Fruit fly (Drosophila melanogaster): ENCODE measurements around the gene CG32284.

CG32284 gene

DNA sequence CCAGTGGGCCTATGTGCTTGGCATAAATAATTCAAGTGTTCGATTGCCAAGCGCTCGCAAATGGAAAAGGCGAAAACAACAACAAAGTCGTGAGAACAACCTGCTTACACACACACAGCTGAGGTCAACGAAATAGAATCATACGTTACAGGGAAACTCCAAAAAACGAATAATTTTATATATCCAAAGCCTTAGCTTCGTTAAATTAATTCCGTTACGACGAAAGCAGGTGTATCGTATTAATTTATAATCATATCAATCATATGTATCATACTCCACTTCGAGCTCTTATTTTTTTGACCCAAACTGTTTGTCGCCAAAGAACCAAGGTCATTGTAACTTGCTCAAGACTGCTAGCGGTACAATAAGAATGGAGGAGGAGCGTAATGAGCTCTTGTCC is 7.0 kb upstream of the CG32284 start (continued):
- TF ChIP-seq pan (optimal IDR thresholded peaks at IDR 0.05) (no peak), pan (GFP tag; optimal IDR thresholded peaks at IDR 0.05 in 1 of 2, IDR thresholded peaks at IDR 0.05 in 1 of 2) (peak in 1 of 2 experiments; percentile 92), hkb (optimal IDR thresholded peaks at IDR 0.05) (no peak), hkb (GFP tag; IDR thresholded peaks at IDR 0.05) (peak; percentile 95), prd (optimal IDR thresholded peaks at IDR 0.05) (no peak), prd (GFP tag; IDR thresholded peaks at IDR 0.05) (peak; percentile 94), CG18599 (GFP tag; optimal IDR thresholded peaks at IDR 0.05) (peak; percentile 91), slp2 (GFP tag; optimal IDR thresholded peaks at IDR 0.05) (peak; percentile 70), Kr (GFP tag; optimal IDR thresholded peaks at IDR 0.05) (no peak), CG10209 (GFP tag; optimal IDR thresholded peaks at IDR 0.05) (peak; percentile 79), ara (GFP tag; IDR thresholded peaks at IDR 0.05) (peak; percentile 89), CG5180 (GFP tag; optimal IDR thresholded peaks at IDR 0.05) (no peak), Stat92E (GFP tag; optimal IDR thresholded peaks at IDR 0.05) (peak in 1 of 3 experiments; percentile 64), pita (GFP tag; optimal IDR thresholded peaks at IDR 0.05) (no peak), Abd-B (GFP tag; optimal IDR thresholded peaks at IDR 0.05) (peak; percentile 48), ci (GFP tag; IDR thresholded peaks at IDR 0.05) (peak; percentile 89), D19B (GFP tag; optimal IDR thresholded peaks at IDR 0.05) (peak; percentile 83), CG4707 (GFP tag; optimal IDR thresholded peaks at IDR 0.05) (peak; percentile 63), ato (GFP tag; IDR thresholded peaks at IDR 0.05; ENCODE audit: partially characterized antibody) (no peak), Dll (GFP tag; IDR thresholded peaks at IDR 0.05; ENCODE audit: partially characterized antibody) (no peak), CG7786 (GFP tag; optimal IDR thresholded peaks at IDR 0.05) (peak; percentile 60), danr (GFP tag; IDR thresholded peaks at IDR 0.05) (peak; percentile 75), sna (GFP tag; IDR thresholded peaks at IDR 0.05; ENCODE audit: partially characterized antibody) (no peak), CG17568 (GFP tag; optimal IDR thresholded peaks at IDR 0.05) (no peak), kni (GFP tag; optimal IDR thresholded peaks at IDR 0.05) (peak; percentile 8), CG30020 (tag; optimal IDR thresholded peaks at IDR 0.05) (no peak), dmrt99B (tag; optimal IDR thresholded peaks at IDR 0.05) (no peak), CG11695 (GFP tag; IDR thresholded peaks at IDR 0.05) (peak; percentile 94), gcm (GFP tag; optimal IDR thresholded peaks at IDR 0.05) (no peak), Ssrp (tag; optimal IDR thresholded peaks at IDR 0.05) (peak; percentile 75), fru (optimal IDR thresholded peaks at IDR 0.05) (no peak), Hr78 (GFP tag; optimal IDR thresholded peaks at IDR 0.05) (no peak), sens (GFP tag) (peak; percentile 97), toy (GFP tag; IDR thresholded peaks at IDR 0.05) (peak; percentile 67; the same call in 1 of the 2 replicates), emc (GFP tag; optimal IDR thresholded peaks at IDR 0.05) (no peak), ttk (GFP tag; IDR thresholded peaks at IDR 0.05) (peak; percentile 75), CG6813 (GFP tag; optimal IDR thresholded peaks at IDR 0.05) (peak; percentile 79), al (GFP tag; IDR thresholded peaks at IDR 0.05) (peak; percentile 76), CG1603 (tag; optimal IDR thresholded peaks at IDR 0.05) (peak; percentile 90), CG9797 (GFP tag; optimal IDR thresholded peaks at IDR 0.05) (no peak), ftz-f1 (GFP tag; optimal IDR thresholded peaks at IDR 0.05) (peak; percentile 93), pros (GFP tag; optimal IDR thresholded peaks at IDR 0.05) (no peak), crp (GFP tag; optimal IDR thresholded peaks at IDR 0.05) (peak in 1 of 2 experiments; percentile 2), CG12769 (tag; optimal IDR thresholded peaks at IDR 0.05) (peak; percentile 90), Rx (GFP tag; IDR thresholded peaks at IDR 0.05) (peak; percentile 70), chn (GFP tag; optimal IDR thresholded peaks at IDR 0.05) (peak; percentile 79), Dad (GFP tag; optimal IDR thresholded peaks at IDR 0.05) (peak; percentile 78), ewg (GFP tag; optimal IDR thresholded peaks at IDR 0.05) (peak; percentile 59), H2.0 (GFP tag; IDR thresholded peaks at IDR 0.05) (peak; percentile 78), Antp (GFP tag; optimal IDR thresholded peaks at IDR 0.05) (peak; percentile 81), CG15601 (tag; optimal IDR thresholded peaks at IDR 0.05) (no peak)

Data from whole organism, embryonic.